Worm (Caenorhabditis elegans) whole organism, L1 larva: Measurements from ENCODE around the gene nep-20.

ENCODE experiments used
- C04F5.9 ChIP-seq: sonication (generic microtip); optimal IDR thresholded peaks from 2 replicates; lab custom pipeline; 2016; ENCODE audit warnings: missing genetic modification characterization, missing compliant biosample characterization
- aha-1 ChIP-seq: fragments of 150-350 bp; optimal IDR thresholded peaks from 2 replicates; lab custom pipeline; 2014; ENCODE audit warnings: missing biosample characterization, missing genetic modification characterization
- alr-1 ChIP-seq: fragments of 200-800 bp; sonication (Bioruptor generic); optimal IDR thresholded peaks from 2 replicates; lab custom pipeline; 2018; ENCODE audit warnings: borderline replicate concordance, mild to moderate bottlenecking, missing genetic modification characterization, missing compliant biosample characterization
- ceh-8 ChIP-seq: fragments of 200-800 bp; sonication (Bioruptor generic); optimal IDR thresholded peaks from 2 replicates; lab custom pipeline; 2018; ENCODE audit warnings: mild to moderate bottlenecking, missing genetic modification characterization, moderate library complexity, missing compliant biosample characterization
- ceh-82 ChIP-seq, 3 experiments: fragments of 150-350 bp in 1 of 3; sonication (generic microtip) in 2 of 3; optimal IDR thresholded peaks; 2 replicates each; lab custom pipeline; 2014 to 2017; ENCODE audit warnings: missing biosample characterization in 3 of 3, missing genetic modification characterization in 3 of 3
- ces-1 ChIP-seq: fragments of 150-350 bp; optimal IDR thresholded peaks from 2 replicates; lab custom pipeline; 2014; ENCODE audit warnings: missing biosample characterization, missing genetic modification reagents, missing genetic modification characterization
- efl-1 ChIP-seq, 4 experiments: fragments of 150-350 bp; optimal IDR thresholded peaks in 3 of 4; peaks in 1 of 4; 1 replicate in 1 of 4; 2 replicates in 3 of 4; lab custom pipeline; 2014; ENCODE audit warnings: missing biosample characterization in 2 of 4, missing genetic modification characterization in 2 of 4, missing genetic modification reagents in 2 of 4
- efl-3 ChIP-seq: fragments of 200-800 bp; sonication (Bioruptor generic); optimal IDR thresholded peaks from 2 replicates; lab custom pipeline; 2018; ENCODE audit warnings: mild to moderate bottlenecking, missing genetic modification characterization, missing compliant biosample characterization
- egl-13 ChIP-seq: sonication (generic microtip); optimal IDR thresholded peaks from 2 replicates; lab custom pipeline; 2016; ENCODE audit warnings: missing genotype, missing genetic modification reagents, missing genetic modification characterization, missing compliant biosample characterization
- fkh-8 ChIP-seq: sonication (generic microtip); optimal IDR thresholded peaks from 2 replicates; lab custom pipeline; 2016; ENCODE audit warnings: mild to moderate bottlenecking, missing genetic modification characterization, missing compliant biosample characterization
- hpl-2 ChIP-seq: fragments of 150-350 bp; optimal IDR thresholded peaks from 2 replicates; lab custom pipeline; 2014; ENCODE audit warnings: missing biosample characterization, missing genetic modification reagents, missing genetic modification characterization
- isw-1 ChIP-seq: fragments of 200-800 bp; sonication (Bioruptor generic); IDR thresholded peaks from 2 replicates; pipeline ENCODE4 v1.3.6; 2022; ENCODE audit warnings: missing genetic modification characterization, missing compliant biosample characterization
- lin-15B ChIP-seq: fragments of 150-350 bp; sonication (generic microtip); optimal IDR thresholded peaks from 3 replicates; lab custom pipeline; 2014; ENCODE audit warnings: missing biosample characterization, missing genetic modification characterization
- lin-35 ChIP-seq, 2 experiments: fragments of 150-350 bp; optimal IDR thresholded peaks; 2 replicates each; lab custom pipeline; 2014; ENCODE audit warnings: missing biosample characterization in 2 of 2, missing genetic modification characterization in 2 of 2, missing genetic modification reagents in 2 of 2
- lin-39 ChIP-seq: fragments of 150-350 bp; optimal IDR thresholded peaks from 2 replicates; lab custom pipeline; 2014; ENCODE audit warnings: missing biosample characterization, missing genetic modification reagents, missing genetic modification characterization
- mab-9 ChIP-seq: fragments of 200-800 bp; sonication (Bioruptor generic); IDR thresholded peaks from 2 replicates; pipeline ENCODE4 v1.3.6; 2022; ENCODE audit warnings: missing genetic modification reagents, missing genetic modification characterization, missing compliant biosample characterization
- nhr-12 ChIP-seq: sonication (generic microtip); optimal IDR thresholded peaks from 2 replicates; lab custom pipeline; 2017; ENCODE audit warnings: missing biosample characterization, missing genetic modification characterization
- nhr-28 ChIP-seq: fragments of 150-350 bp; optimal IDR thresholded peaks from 2 replicates; lab custom pipeline; 2014; ENCODE audit warnings: missing biosample characterization, missing genetic modification characterization
- nhr-77 ChIP-seq: fragments of 150-350 bp; optimal IDR thresholded peaks from 2 replicates; lab custom pipeline; 2014; ENCODE audit warnings: missing biosample characterization, missing genetic modification characterization
- pag-3 ChIP-seq: sonication (generic microtip); optimal IDR thresholded peaks from 2 replicates; lab custom pipeline; 2017; ENCODE audit warnings: missing genetic modification characterization, mild to moderate bottlenecking, missing compliant biosample characterization, antibody characterized with exemption, borderline replicate concordance; ENCODE audit not compliant: insufficient read depth
- rnt-1 ChIP-seq: sonication (generic microtip); optimal IDR thresholded peaks from 2 replicates; lab custom pipeline; 2016; ENCODE audit warnings: mild to moderate bottlenecking, missing genetic modification characterization, moderate library complexity, missing compliant biosample characterization
- sptf-1 ChIP-seq: fragments of 150-350 bp; optimal IDR thresholded peaks from 2 replicates; lab custom pipeline; 2014; ENCODE audit warnings: missing biosample characterization, missing genetic modification characterization
- tbx-2 ChIP-seq: sonication (generic microtip); optimal IDR thresholded peaks from 2 replicates; lab custom pipeline; 2016; ENCODE audit warnings: missing genetic modification characterization, missing compliant biosample characterization
- tlp-1 ChIP-seq: fragments of 150-350 bp; optimal IDR thresholded peaks from 2 replicates; lab custom pipeline; 2014; ENCODE audit warnings: missing biosample characterization, missing genetic modification characterization
- xbp-1 ChIP-seq: sonication (generic microtip); optimal IDR thresholded peaks from 2 replicates; lab custom pipeline; 2016; ENCODE audit warnings: missing genetic modification characterization, missing compliant biosample characterization
- zag-1 ChIP-seq: fragments of 150-350 bp; optimal IDR thresholded peaks from 2 replicates; lab custom pipeline; 2014; ENCODE audit warnings: missing biosample characterization, missing genetic modification characterization

Gene nep-20

DNA sequence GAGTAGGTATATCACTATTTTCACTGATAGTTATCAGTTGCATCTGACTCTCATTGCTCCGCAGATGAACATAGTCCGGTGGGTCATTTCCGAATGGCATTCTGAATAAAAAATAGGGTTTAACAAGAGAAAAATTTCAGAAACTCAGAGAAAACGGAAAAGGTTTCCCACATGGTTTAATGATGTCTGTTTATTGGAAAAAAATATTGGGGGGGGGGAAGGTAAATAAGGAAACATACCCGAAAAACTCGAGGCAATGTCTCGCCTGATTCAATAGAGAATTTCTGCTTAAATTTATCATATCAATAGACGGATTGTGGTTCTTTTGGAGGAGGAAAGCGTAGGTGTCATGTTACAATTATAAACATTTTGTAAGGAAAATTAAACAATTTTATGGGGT is 30.0 kb upstream of the nep-20 start, which contains the start of gene nep-11:
TSS of gene nep-11 (minus strand) at position 101 of the 400 bp plus-strand sequence.
- TF ChIP-seq efl-3 (no peak), lin-35 (GFP tag; optimal IDR thresholded peaks at IDR 0.05; lab: Kevin White, UChicago) (no peak), ceh-8 (GFP tag; lab: Kevin White, UChicago) (no peak)
- TF ChIP-seq, all 84 proteins: peak for 0

DNA sequence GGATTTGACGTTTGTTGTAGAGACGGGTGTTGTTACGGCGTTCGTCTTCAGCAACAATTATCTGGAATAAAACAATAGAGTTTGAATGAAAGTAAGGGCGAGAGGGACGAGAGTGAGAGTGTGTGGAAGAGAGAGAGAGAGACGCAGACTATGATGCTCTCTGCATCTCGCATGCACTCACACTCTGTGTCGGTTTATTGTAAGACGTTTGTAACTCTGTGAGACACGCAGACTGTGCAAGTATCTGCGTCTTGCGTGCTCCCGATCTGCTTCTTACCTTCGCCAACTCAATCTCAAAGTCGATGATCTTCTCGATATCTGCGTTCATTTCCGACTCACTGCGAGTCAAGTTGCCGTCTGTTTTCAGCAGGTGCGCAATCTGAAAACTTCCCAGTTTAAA is 27.6 kb upstream of the nep-20 start:
- TF ChIP-seq efl-1 (optimal IDR thresholded peaks at IDR 0.05; lab: Kevin White, UChicago) (no peak), efl-1 (GFP tag; optimal IDR thresholded peaks at IDR 0.05 in 1 of 2; lab: Kevin White, UChicago) (peak in 1 of 2 experiments; percentile 80), mab-9 (GFP tag; lab: Robert Waterston, UW) (no peak)

DNA sequence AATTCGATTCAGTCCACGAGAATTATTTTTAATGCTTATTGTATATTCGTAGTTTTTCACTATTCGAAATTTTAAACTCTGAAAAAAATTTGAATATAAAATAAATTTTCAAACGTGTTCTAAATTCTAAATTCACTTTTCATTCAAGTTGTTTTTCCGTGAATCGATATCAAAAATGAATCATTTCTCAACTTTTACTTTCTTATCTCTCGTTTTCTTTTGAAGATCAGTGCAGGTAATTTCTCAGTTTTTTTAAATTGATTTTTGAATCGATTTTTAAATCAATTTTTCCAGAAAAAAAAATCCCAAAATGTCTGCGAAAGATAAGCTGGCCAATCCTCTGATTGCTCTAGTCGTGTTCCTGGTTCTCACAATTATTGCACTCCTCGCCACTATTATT is 21.1 kb upstream of the nep-20 start, which contains the start of gene nep-6:
TSS of gene nep-6 (plus strand) at position 301 of the 400 bp plus-strand sequence.
- TF ChIP-seq tbx-2 (tag; lab: Kevin White, UChicago): no peak
- TF ChIP-seq pag-3: no peak

DNA sequence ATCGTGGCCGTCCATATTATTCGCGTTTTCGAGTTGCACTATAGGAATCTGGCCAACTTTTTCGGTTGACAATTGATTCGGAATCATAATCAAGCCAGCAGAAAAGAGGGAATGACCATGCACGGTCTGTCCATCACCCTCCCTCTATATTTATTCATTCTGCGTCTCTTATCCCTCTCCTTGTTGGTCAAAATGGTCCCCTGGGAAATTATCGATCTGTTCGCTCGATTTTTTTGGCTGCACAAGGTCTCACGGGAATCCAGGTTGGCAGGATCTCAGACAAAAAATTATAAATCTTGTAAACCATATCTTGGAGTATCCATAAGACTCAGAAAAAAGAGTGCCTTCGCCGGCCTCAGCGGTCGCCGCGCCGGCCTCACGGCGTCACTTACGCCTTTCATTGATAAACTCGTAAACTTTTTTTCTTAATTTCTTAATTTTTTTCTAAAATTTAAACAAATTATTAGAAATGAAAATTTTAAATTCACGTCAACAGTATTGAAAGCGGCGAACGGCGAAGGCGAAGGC is 19.1 kb upstream of the nep-20 start, which contains the start of the genes F18A12.7 and F18A12.2:
TSS of gene F18A12.7 (minus strand) at position 101 of the 528 bp plus-strand sequence.
TSS of gene F18A12.2 (plus strand) at position 478 of the 528 bp plus-strand sequence.
- TF ChIP-seq ces-1 (GFP tag; lab: Kevin White, UChicago): no peak
- TF ChIP-seq C04F5.9: no peak
- TF ChIP-seq rnt-1 (tag; lab: Kevin White, UChicago): no peak
- no peak for TF ChIP-seq lin-15B (tag; lab: Kevin White, UChicago)
- TF ChIP-seq, all 84 proteins: peak for 0

DNA sequence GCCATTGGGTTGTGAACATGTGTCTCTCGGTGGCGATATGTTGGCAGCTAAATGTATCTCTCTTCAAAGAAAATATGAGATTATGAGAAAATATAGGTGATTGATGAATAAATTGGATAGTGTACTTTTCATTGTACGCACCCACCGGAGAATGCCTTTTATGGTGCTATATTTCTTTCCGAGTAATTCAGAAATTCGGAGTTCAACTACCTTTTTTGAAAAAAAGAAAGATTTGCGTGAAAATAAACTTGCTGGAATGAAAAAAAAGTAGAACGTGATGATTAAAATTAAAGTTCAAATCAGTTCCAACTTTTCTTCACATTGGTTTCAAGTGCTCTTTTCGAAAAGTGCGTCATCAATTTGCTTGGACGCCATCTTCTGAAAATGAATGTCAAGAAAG is 8.2 kb upstream of the nep-20 start, which contains the start of gene nep-8:
TSS of gene nep-8 (plus strand) at position 301 of the 400 bp plus-strand sequence.
- TF ChIP-seq tbx-2 (tag; lab: Kevin White, UChicago) (no peak), xbp-1 (tag; lab: Kevin White, UChicago) (no peak), hpl-2 (no peak), nhr-77 (tag; lab: Kevin White, UChicago) (no peak), isw-1 (GFP tag; lab: Robert Waterston, UW) (no peak), nhr-28 (no peak), efl-1 (optimal IDR thresholded peaks at IDR 0.05; lab: Kevin White, UChicago) (no peak), efl-1 (GFP tag; optimal IDR thresholded peaks at IDR 0.05 in 1 of 2; lab: Kevin White, UChicago) (no peak), nhr-12 (tag; lab: Kevin White, UChicago) (no peak)

DNA sequence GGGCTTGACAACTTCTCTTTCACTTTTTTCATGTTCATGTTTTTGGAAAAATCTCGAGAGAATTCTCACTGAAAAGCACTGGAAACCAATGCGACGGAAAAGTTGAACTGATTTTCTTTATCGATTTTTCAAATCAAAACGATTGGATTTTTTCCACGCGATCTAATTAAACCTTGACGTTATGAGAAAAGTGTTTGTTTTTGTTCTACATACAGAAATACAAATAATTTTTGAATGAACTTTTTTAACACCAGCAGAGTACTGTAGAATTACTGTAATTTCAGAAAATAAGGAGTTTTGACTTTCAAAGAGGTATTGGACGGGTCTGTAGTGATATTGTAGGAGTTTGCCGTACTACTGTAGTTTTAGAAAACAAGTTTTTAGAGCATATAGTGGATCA is 7.5 kb upstream of the nep-20 start, which contains the start of gene nep-10:
TSS of gene nep-10 (minus strand) at position 101 of the 400 bp plus-strand sequence.
- TF ChIP-seq efl-1 (optimal IDR thresholded peaks at IDR 0.05; lab: Kevin White, UChicago): no peak
- TF ChIP-seq efl-1 (GFP tag; optimal IDR thresholded peaks at IDR 0.05 in 1 of 2; lab: Kevin White, UChicago): peak in 1 of 2 experiments; percentile 79
- TF ChIP-seq aha-1 (tag; lab: Kevin White, UChicago): no peak

DNA sequence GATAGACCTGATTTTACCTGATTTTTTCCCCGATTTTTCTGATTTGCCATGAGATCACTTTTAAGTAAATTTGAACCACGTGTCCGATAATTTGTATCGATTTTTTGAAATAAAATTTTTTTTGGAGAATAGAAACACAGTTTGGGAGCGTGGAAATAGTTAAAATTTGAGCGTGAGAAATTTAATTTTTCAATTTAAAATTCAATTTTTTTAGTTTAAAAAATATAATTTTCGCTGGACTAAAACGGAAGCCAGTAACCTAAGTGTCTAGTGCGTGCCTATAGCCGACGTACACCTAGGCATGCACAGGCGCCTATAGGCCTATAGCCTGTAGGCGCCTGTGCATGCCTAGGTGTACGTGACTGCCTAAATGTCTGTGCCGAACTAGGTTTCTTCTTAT is 3.8 kb upstream of the nep-20 start, which contains the start of gene nep-9:
TSS of gene nep-9 (minus strand) at position 101 of the 400 bp plus-strand sequence.
- TF ChIP-seq alr-1 (tag; lab: Kevin White, UChicago) (no peak), nhr-77 (tag; lab: Kevin White, UChicago) (no peak), pag-3 (no peak), ceh-82 (tag; optimal IDR thresholded peaks at IDR 0.05; lab: Kevin White, UChicago) (no peak), egl-13 (no peak), sptf-1 (tag; lab: Kevin White, UChicago) (no peak), fkh-8 (tag; lab: Kevin White, UChicago) (no peak), tlp-1 (tag; lab: Kevin White, UChicago) (no peak), lin-39 (tag; lab: Kevin White, UChicago) (no peak), zag-1 (tag; lab: Kevin White, UChicago) (no peak)
- TF ChIP-seq, all 84 proteins: peak for 0
